Fruit fly (Drosophila melanogaster) whole organism, wandering third instar larva: ENCODE measurements around the gene fwd.
A peak's percentile ranks its signal among the peaks of the same experiment; 100 is the strongest.

Experiments
- Abd-B ChIP-seq: fragments of >200 bp; optimal IDR thresholded peaks from 2 replicates; lab custom pipeline; 2017; ENCODE audit warnings: missing biosample characterization, missing genetic modification characterization
- CG32264 ChIP-seq: fragments of 200-800 bp; sonication (Bioruptor generic); optimal IDR thresholded peaks from 2 replicates; lab custom pipeline; 2016; ENCODE audit warnings: missing biosample characterization, missing genetic modification characterization
- CG9705 ChIP-seq: fragments of 200-800 bp; sonication (Bioruptor generic); optimal IDR thresholded peaks from 2 replicates; lab custom pipeline; 2018; ENCODE audit warnings: missing biosample characterization, mild to moderate bottlenecking, missing genetic modification characterization
- CrebA ChIP-seq: fragments of 200-800 bp; sonication (Bioruptor generic); optimal IDR thresholded peaks from 2 replicates; lab custom pipeline; 2016; ENCODE audit warnings: missing biosample characterization, mild to moderate bottlenecking, missing genetic modification characterization, borderline replicate concordance
- Dif ChIP-seq: fragments of 200-275, 200-300 bp; sonication (Bioruptor generic); optimal IDR thresholded peaks from 2 replicates; lab custom pipeline; 2018; ENCODE audit warnings: missing biosample characterization, missing genetic modification characterization; ENCODE audit not compliant: partially characterized antibody
- HLH106 ChIP-seq: fragments of 200-800 bp; optimal IDR thresholded peaks from 3 replicates; lab custom pipeline; 2019; ENCODE audit warnings: missing biosample characterization, mild to moderate bottlenecking, missing genetic modification characterization, moderate library complexity
- Hnf4 ChIP-seq: fragments of 200-800 bp; sonication (Bioruptor generic); optimal IDR thresholded peaks from 2 replicates; lab custom pipeline; 2016; ENCODE audit warnings: missing biosample characterization, mild to moderate bottlenecking, missing genetic modification characterization
- Hr78 ChIP-seq: fragments of >200 bp; optimal IDR thresholded peaks from 2 replicates; lab custom pipeline; 2017; ENCODE audit warnings: missing biosample characterization, missing genetic modification characterization
- Hr83 ChIP-seq: fragments of 200-300 bp; sonication (Bioruptor generic); optimal IDR thresholded peaks from 2 replicates; lab custom pipeline; 2016; ENCODE audit warnings: missing biosample characterization, mild to moderate bottlenecking, missing genetic modification characterization, moderate library complexity; ENCODE audit not compliant: poor library complexity, severe bottlenecking
- Jra ChIP-seq: sonication (Bioruptor generic); optimal IDR thresholded peaks from 2 replicates; lab custom pipeline; 2016; ENCODE audit warnings: missing biosample characterization, missing genetic modification characterization
- Mio ChIP-seq: sonication (Bioruptor generic); optimal IDR thresholded peaks from 2 replicates; lab custom pipeline; 2016; ENCODE audit warnings: missing biosample characterization, missing genetic modification characterization
- Myc ChIP-seq: fragments of >200 bp; optimal IDR thresholded peaks from 2 replicates; lab custom pipeline; 2017
- N ChIP-seq: fragments of >200 bp; optimal IDR thresholded peaks from 2 replicates; lab custom pipeline; 2018; ENCODE audit warnings: missing biosample characterization, missing external identifiers, missing genetic modification characterization
- OdsH ChIP-seq: fragments of 200-800 bp; sonication (Bioruptor generic); optimal IDR thresholded peaks from 2 replicates; lab custom pipeline; 2016; ENCODE audit warnings: missing biosample characterization, mild to moderate bottlenecking, missing genetic modification characterization
- Rel ChIP-seq, 2 experiments: fragments of 200-800 bp; sonication (Bioruptor generic) in 1 of 2; optimal IDR thresholded peaks; 2 replicates in 1 of 2; 3 replicates in 1 of 2; lab custom pipeline; 2016 to 2019; ENCODE audit warnings: mild to moderate bottlenecking in 2 of 2, missing biosample characterization in 2 of 2, missing genetic modification characterization in 2 of 2, moderate library complexity in 1 of 2
- Sp1 ChIP-seq: fragments of 200-800 bp; sonication (Bioruptor generic); optimal IDR thresholded peaks from 3 replicates; lab custom pipeline; 2019; ENCODE audit warnings: missing biosample characterization, mild to moderate bottlenecking, missing genetic modification characterization, moderate library complexity
- br ChIP-seq: fragments of 200-800 bp; sonication (Bioruptor generic); optimal IDR thresholded peaks from 2 replicates; lab custom pipeline; 2016; ENCODE audit warnings: missing biosample characterization, missing genetic modification characterization
- brk ChIP-seq: fragments of 200-800 bp; sonication (Bioruptor generic); optimal IDR thresholded peaks from 2 replicates; lab custom pipeline; 2016; ENCODE audit warnings: missing biosample characterization, mild to moderate bottlenecking, missing genetic modification characterization
- dl ChIP-seq, 2 experiments: fragments of 175-275, 200-275 bp in 1 of 2; fragments of 200-275 bp in 1 of 2; sonication (Bioruptor generic); optimal IDR thresholded peaks; lab custom pipeline; 2018; ENCODE audit warnings: mild to moderate bottlenecking in 2 of 2, missing biosample characterization in 2 of 2, missing genetic modification characterization in 2 of 2, moderate library complexity in 2 of 2; ENCODE audit not compliant: partially characterized antibody in 2 of 2, insufficient read depth in 1 of 2
- dmrt93B ChIP-seq: fragments of 200-800 bp; sonication (Bioruptor generic); optimal IDR thresholded peaks from 2 replicates; lab custom pipeline; 2018; ENCODE audit warnings: missing biosample characterization, mild to moderate bottlenecking, missing genetic modification characterization
- dsf ChIP-seq: sonication (Bioruptor generic); optimal IDR thresholded peaks from 2 replicates; lab custom pipeline; 2016; ENCODE audit warnings: missing biosample characterization, missing genetic modification characterization, borderline replicate concordance
- ey ChIP-seq: fragments of 200-800 bp; sonication (Bioruptor generic); optimal IDR thresholded peaks from 2 replicates; lab custom pipeline; 2016; ENCODE audit warnings: missing biosample characterization, missing genetic modification characterization
- foxo ChIP-seq, 2 experiments: fragments of 200-800 bp; sonication (Bioruptor generic); optimal IDR thresholded peaks; 2 replicates in 1 of 2; 3 replicates in 1 of 2; lab custom pipeline; 2016 to 2017; ENCODE audit warnings: missing biosample characterization in 2 of 2, missing genetic modification characterization in 2 of 2
- fru ChIP-seq: fragments of 200-800 bp; sonication (Bioruptor generic); optimal IDR thresholded peaks from 3 replicates; lab custom pipeline; 2016; ENCODE audit warnings: missing biosample characterization, mild to moderate bottlenecking, missing genetic modification characterization
- h ChIP-seq: fragments of 200-800 bp; sonication (Bioruptor generic); optimal IDR thresholded peaks from 3 replicates; lab custom pipeline; 2016; ENCODE audit warnings: missing biosample characterization, mild to moderate bottlenecking, missing genetic modification characterization
- jim ChIP-seq: fragments of 175-275, 200-325 bp; sonication (Bioruptor generic); optimal IDR thresholded peaks from 2 replicates; lab custom pipeline; 2016; ENCODE audit warnings: missing biosample characterization, mild to moderate bottlenecking, missing genetic modification characterization
- pan ChIP-seq: fragments of >200 bp; optimal IDR thresholded peaks from 2 replicates; lab custom pipeline; 2017
- psq ChIP-seq: fragments of 200-800 bp; sonication (Bioruptor generic); optimal IDR thresholded peaks from 3 replicates; lab custom pipeline; 2017; ENCODE audit warnings: missing biosample characterization, mild to moderate bottlenecking, missing genetic modification characterization, moderate library complexity
- rgr ChIP-seq: fragments of 200-800 bp; sonication (Bioruptor generic); optimal IDR thresholded peaks from 3 replicates; lab custom pipeline; 2016; ENCODE audit warnings: missing biosample characterization, mild to moderate bottlenecking, missing genetic modification characterization
- sage ChIP-seq: fragments of 200-800 bp; sonication (Bioruptor generic); optimal IDR thresholded peaks from 2 replicates; lab custom pipeline; 2016; ENCODE audit warnings: missing biosample characterization, mild to moderate bottlenecking, missing genetic modification characterization
- sv ChIP-seq: fragments of 200-800 bp; sonication (Bioruptor generic); optimal IDR thresholded peaks from 3 replicates; lab custom pipeline; 2016; ENCODE audit warnings: missing biosample characterization, missing genetic modification characterization
- woc ChIP-seq: sonication (Bioruptor generic); optimal IDR thresholded peaks from 2 replicates; lab custom pipeline; 2016; ENCODE audit warnings: missing biosample characterization, mild to moderate bottlenecking, missing genetic modification characterization

Gene fwd

DNA sequence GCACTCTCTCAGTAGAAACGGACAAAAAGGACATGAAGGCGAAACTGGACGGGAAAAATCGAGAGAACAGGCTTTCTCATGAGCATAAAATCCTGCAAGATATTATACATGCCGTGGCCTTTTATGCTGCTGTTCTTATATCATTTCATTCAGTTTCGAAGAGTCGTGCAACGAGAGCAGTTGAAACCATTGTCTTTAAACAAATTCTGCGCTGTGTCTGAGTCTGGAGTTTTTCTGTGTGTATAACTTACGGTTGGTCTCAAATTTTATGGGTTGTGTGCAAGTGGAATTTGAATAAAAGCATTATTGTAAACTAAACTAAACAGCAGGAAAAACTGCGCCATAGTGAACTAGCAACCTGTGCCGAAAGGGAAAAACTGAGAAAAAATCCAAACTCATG lies 52.1 kb downstream of the fwd start:
- TF ChIP-seq Abd-B: no peak
- TF ChIP-seq jim (GFP tag; lab: Kevin White, UChicago): no peak
- TF ChIP-seq Rel (GFP tag; optimal IDR thresholded peaks at IDR 0.05; lab: Kevin White, UChicago): no peak
- TF ChIP-seq Rel (tag; optimal IDR thresholded peaks at IDR 0.05; lab: Kevin White, UChicago): no peak
- TF ChIP-seq HLH106: no peak
- no peak for TF ChIP-seq CG32264

DNA sequence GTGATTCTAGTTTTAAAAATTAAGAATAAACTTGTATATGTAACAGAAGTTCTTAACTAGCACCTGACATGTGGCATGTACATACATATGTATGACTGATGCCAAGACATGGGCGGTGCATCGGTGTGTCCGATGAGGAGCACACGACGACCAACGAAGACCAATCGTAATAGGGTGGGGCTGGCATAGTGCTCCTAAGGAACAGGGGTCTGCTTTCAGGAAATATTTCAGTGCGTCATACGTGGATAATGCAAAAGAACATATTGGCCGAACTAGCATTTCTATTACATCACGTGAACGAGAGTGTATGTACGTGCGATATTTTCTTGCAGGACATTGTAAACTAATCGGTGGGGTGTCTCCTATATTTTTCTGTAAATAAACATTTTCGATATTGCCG lies 52.6 kb downstream of the fwd start, which contains the start of gene miple1:
Gene miple1, plus strand, starts transcription at position 217 of the 400 bp plus-strand sequence.
- TF ChIP-seq CG32264 (no peak), foxo (GFP tag; optimal IDR thresholded peaks at IDR 0.05; lab: Kevin White, UChicago) (no peak), Myc (lab: Kevin White, UChicago) (no peak), Abd-B (no peak), N (GFP tag; lab: Kevin White, UChicago) (no peak), Dif (GFP tag; lab: Kevin White, UChicago) (no peak), dl (GFP tag; optimal IDR thresholded peaks at IDR 0.05; lab: Kevin White, UChicago; ENCODE audit: insufficient read depth in 1 of 2, partially characterized antibody in 2 of 2) (no peak)

DNA sequence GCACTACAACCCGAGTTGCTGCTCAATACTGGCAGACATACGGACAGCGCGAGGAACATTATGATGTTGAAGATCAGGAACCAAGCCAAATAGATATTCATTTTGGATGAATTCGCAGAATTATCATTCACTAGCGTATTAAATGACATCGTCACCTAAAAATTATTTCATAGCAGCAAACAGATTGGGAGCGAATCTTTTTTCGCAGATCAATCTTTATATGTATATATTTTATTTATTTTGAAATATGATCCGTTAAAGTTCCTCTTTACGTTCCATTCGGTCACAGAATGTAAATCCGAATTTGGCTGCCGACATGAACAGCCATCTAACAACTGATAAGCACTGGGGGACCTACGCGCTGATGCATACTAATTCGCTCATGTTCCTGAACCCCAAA lies 53.9 kb downstream of the fwd start, which contains the start of gene CG34263:
Gene CG34263, minus strand, starts transcription at position 101 of the 400 bp plus-strand sequence.
- TF ChIP-seq pan (lab: Kevin White, UChicago) (no peak), h (GFP tag; lab: Kevin White, UChicago) (no peak), jim (GFP tag; lab: Kevin White, UChicago) (no peak)

DNA sequence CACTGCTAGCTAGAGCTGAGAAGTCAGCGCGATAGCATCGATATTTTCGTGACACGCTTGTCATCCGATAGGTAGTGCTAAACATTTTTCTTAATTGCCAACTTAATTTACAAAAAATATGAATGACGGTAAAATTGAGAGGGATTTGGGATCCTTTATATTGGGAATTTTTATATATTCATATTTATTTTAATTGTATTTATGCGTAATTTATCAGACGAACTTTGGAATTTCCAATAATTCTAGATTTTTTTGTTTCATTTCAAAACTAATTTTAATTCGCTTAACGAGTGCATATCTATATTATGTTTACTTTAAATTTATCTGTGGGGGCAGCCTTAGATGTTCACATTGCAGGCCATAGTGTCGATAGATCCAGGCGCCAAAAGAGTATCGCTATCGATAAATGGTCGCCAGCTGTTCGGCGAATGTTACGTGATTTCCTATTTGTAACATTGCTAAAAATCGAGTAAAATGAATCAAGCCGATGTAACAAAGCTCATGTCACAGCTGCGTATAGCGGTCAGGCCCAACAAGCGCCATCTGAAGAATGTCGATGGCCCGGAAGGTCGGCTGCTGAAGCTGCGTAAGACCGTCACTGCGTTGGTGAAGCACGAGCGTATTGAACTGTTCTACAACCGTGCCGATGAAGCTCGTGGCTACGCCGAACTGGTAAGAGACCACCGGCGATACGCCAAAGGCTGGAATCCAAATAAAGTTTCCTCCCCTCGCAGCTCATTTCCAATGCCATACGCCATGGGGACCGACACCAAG lies 55.1 kb downstream of the fwd start, which contains the start of the genes Tudor-SN and mRpL17:
Gene Tudor-SN, minus strand, starts transcription at position 3 of the 774 bp plus-strand sequence.
Gene mRpL17, plus strand, starts transcription at position 402 of the 774 bp plus-strand sequence.
- peak; percentile 74 for TF ChIP-seq h (GFP tag; lab: Kevin White, UChicago)
- peak; percentile 71 for TF ChIP-seq Hnf4 (GFP tag; lab: Kevin White, UChicago)
- no peak for TF ChIP-seq Dif (GFP tag; lab: Kevin White, UChicago)
- no peak for TF ChIP-seq Abd-B
- TF ChIP-seq CG9705: peak; percentile 8
- peak; percentile 48 for TF ChIP-seq psq (GFP tag; lab: Kevin White, UChicago)
- no peak for TF ChIP-seq N (GFP tag; lab: Kevin White, UChicago)
- TF ChIP-seq CrebA (GFP tag; lab: Kevin White, UChicago): no peak
- TF ChIP-seq dmrt93B (GFP tag; lab: Kevin White, UChicago): no peak
- TF ChIP-seq pan (lab: Kevin White, UChicago): no peak
- TF ChIP-seq Hr78 (GFP tag; lab: Kevin White, UChicago): no peak
- TF ChIP-seq br: peak; percentile 50
- no peak for TF ChIP-seq Rel (GFP tag; optimal IDR thresholded peaks at IDR 0.05; lab: Kevin White, UChicago)
- no peak for TF ChIP-seq Rel (tag; optimal IDR thresholded peaks at IDR 0.05; lab: Kevin White, UChicago)
- TF ChIP-seq rgr: peak; percentile 70
- no peak for TF ChIP-seq sage (GFP tag; lab: Kevin White, UChicago)
- peak; percentile 47 for TF ChIP-seq OdsH
- TF ChIP-seq brk (GFP tag; lab: Kevin White, UChicago): peak; percentile 66
- TF ChIP-seq sv (GFP tag; lab: Kevin White, UChicago): peak; percentile 62
- peak in 1 of 2 experiments; percentile 57 for TF ChIP-seq foxo (GFP tag; optimal IDR thresholded peaks at IDR 0.05; lab: Kevin White, UChicago)
- peak; percentile 74 for TF ChIP-seq Hr83 (GFP tag; lab: Kevin White, UChicago)
- peak; percentile 27 for TF ChIP-seq Sp1 (GFP tag; lab: Kevin White, UChicago)
- TF ChIP-seq Myc (lab: Kevin White, UChicago): peak; percentile 14
- TF ChIP-seq fru (GFP tag; lab: Kevin White, UChicago): peak; percentile 57
- TF ChIP-seq woc (GFP tag; lab: Kevin White, UChicago): peak; percentile 40
- peak; percentile 55 for TF ChIP-seq dsf (GFP tag; lab: Kevin White, UChicago)
- TF ChIP-seq jim (GFP tag; lab: Kevin White, UChicago): peak; percentile 42
- TF ChIP-seq Jra (GFP tag; lab: Kevin White, UChicago): peak; percentile 78
- no peak for TF ChIP-seq Mio (GFP tag; lab: Kevin White, UChicago)
- peak; percentile 39 for TF ChIP-seq HLH106
- peak; percentile 37 for TF ChIP-seq ey (GFP tag; lab: Kevin White, UChicago)
- TF ChIP-seq, all 38 proteins: peak for 20
